Fruit fly (Drosophila melanogaster) whole organism, embryonic: ENCODE measurements around the gene CG18265.

ENCODE experiments used
- Abd-B ChIP-seq: fragments of 200-800 bp; sonication (Bioruptor generic); optimal IDR thresholded peaks from 2 replicates; lab custom pipeline; 2018; ENCODE audit warnings: missing biosample characterization, mild to moderate bottlenecking, missing genetic modification characterization, moderate library complexity
- Adf1 ChIP-seq: fragments of 200-800 bp; sonication (Bioruptor generic); IDR thresholded peaks from 2 replicates; pipeline ENCODE4 v1.3.6; 2022; ENCODE audit warnings: missing biosample characterization, missing genetic modification characterization
- BEAF-32 ChIP-seq: fragments of 200-800 bp; sonication (Bioruptor generic); optimal IDR thresholded peaks from 3 replicates; lab custom pipeline; 2017; ENCODE audit warnings: missing biosample characterization, missing genetic modification characterization, mild to moderate bottlenecking, moderate library complexity, missing genetic modification reagents
- Bgb ChIP-seq: fragments of 200-800 bp; sonication (Bioruptor generic); IDR thresholded peaks from 2 replicates; pipeline ENCODE4 v1.3.6; 2022; ENCODE audit warnings: missing biosample characterization, missing genetic modification characterization; ENCODE audit not compliant: partially characterized antibody
- CG10209 ChIP-seq: fragments of 200-800 bp; sonication (Bioruptor generic); optimal IDR thresholded peaks from 3 replicates; lab custom pipeline; 2017; ENCODE audit warnings: missing biosample characterization, mild to moderate bottlenecking, missing genetic modification characterization, missing genetic modification reagents
- CG10366 ChIP-seq: fragments of 200-800 bp; sonication (Bioruptor generic); IDR thresholded peaks from 2 replicates; pipeline ENCODE4 v1.3.6; 2022; ENCODE audit warnings: missing biosample characterization, missing genetic modification characterization
- CG13123 ChIP-seq: fragments of 200-800 bp; sonication (Bioruptor generic); optimal IDR thresholded peaks from 2 replicates; lab custom pipeline; 2016; ENCODE audit warnings: missing biosample characterization, missing genetic modification characterization
- CG14667 ChIP-seq: fragments of 200-800 bp; sonication (Bioruptor generic); IDR thresholded peaks from 2 replicates; pipeline ENCODE4 v1.3.6; 2022; ENCODE audit warnings: missing biosample characterization, missing genetic modification characterization
- CG15073 ChIP-seq: fragments of 200-800 bp; sonication (Bioruptor generic); optimal IDR thresholded peaks from 2 replicates; lab custom pipeline; 2016; ENCODE audit warnings: missing biosample characterization, missing genetic modification characterization
- CG15269 ChIP-seq: fragments of 200-800 bp; sonication (Bioruptor generic); optimal IDR thresholded peaks from 2 replicates; lab custom pipeline; 2018; ENCODE audit warnings: missing biosample characterization, mild to moderate bottlenecking, missing genetic modification characterization, moderate library complexity
- CG17385 ChIP-seq: fragments of 200-800 bp; sonication (Bioruptor generic); optimal IDR thresholded peaks from 3 replicates; lab custom pipeline; 2018; ENCODE audit warnings: missing biosample characterization, mild to moderate bottlenecking, missing genetic modification characterization
- CG17802 ChIP-seq: fragments of 200-800 bp; sonication (Bioruptor generic); optimal IDR thresholded peaks from 2 replicates; lab custom pipeline; 2018; ENCODE audit warnings: missing biosample characterization, mild to moderate bottlenecking, missing genetic modification characterization, moderate library complexity
- CG18011 ChIP-seq: fragments of 200-800 bp; sonication (Bioruptor generic); optimal IDR thresholded peaks from 2 replicates; lab custom pipeline; 2017; ENCODE audit warnings: missing biosample characterization, missing genetic modification characterization, mild to moderate bottlenecking, moderate library complexity, missing genotype
- CG18619 ChIP-seq: fragments of 200-800 bp; sonication (Bioruptor generic); optimal IDR thresholded peaks from 3 replicates; lab custom pipeline; 2017; ENCODE audit warnings: missing biosample characterization, mild to moderate bottlenecking, missing genetic modification characterization
- CG30431 ChIP-seq: fragments of 200-800 bp; sonication (Bioruptor generic); optimal IDR thresholded peaks from 2 replicates; lab custom pipeline; 2017; ENCODE audit warnings: missing biosample characterization, missing genetic modification characterization
- CG34224 ChIP-seq: fragments of 200-800 bp; sonication (Bioruptor generic); IDR thresholded peaks from 3 replicates; pipeline ENCODE4 v1.3.6; 2022; ENCODE audit warnings: missing biosample characterization, missing genetic modification characterization; ENCODE audit not compliant: partially characterized antibody
- CG3847 ChIP-seq: fragments of 200-800 bp; sonication (Bioruptor generic); IDR thresholded peaks from 2 replicates; pipeline ENCODE4 v1.3.6; 2022; ENCODE audit warnings: missing biosample characterization, missing genetic modification characterization
- CG4854 ChIP-seq: fragments of 200-800 bp; sonication (Bioruptor generic); optimal IDR thresholded peaks from 2 replicates; lab custom pipeline; 2016; ENCODE audit warnings: missing biosample characterization, missing genetic modification characterization, inconsistent platforms
- CG5180 ChIP-seq: fragments of 200-800 bp; sonication (Bioruptor generic); optimal IDR thresholded peaks from 3 replicates; lab custom pipeline; 2017; ENCODE audit warnings: missing biosample characterization, missing genetic modification characterization, mild to moderate bottlenecking, moderate library complexity, missing genetic modification reagents
- CG7357 ChIP-seq: fragments of 200-800 bp; sonication (Bioruptor generic); IDR thresholded peaks from 3 replicates; pipeline ENCODE4 v1.3.6; 2022; ENCODE audit warnings: missing biosample characterization, missing genetic modification characterization
- D19A ChIP-seq: fragments of 200-800 bp; optimal IDR thresholded peaks from 3 replicates; lab custom pipeline; 2019; ENCODE audit warnings: missing biosample characterization, mild to moderate bottlenecking, missing genetic modification characterization, moderate library complexity
- Hr51 ChIP-seq, 2 experiments: fragments of 200-800 bp; sonication (Bioruptor generic); optimal IDR thresholded peaks; 2 replicates in 1 of 2; 3 replicates in 1 of 2; lab custom pipeline; 2016 to 2018; ENCODE audit warnings: missing biosample characterization in 2 of 2, missing genetic modification characterization in 2 of 2, mild to moderate bottlenecking in 1 of 2, moderate library complexity in 1 of 2
- NFAT ChIP-seq: fragments of 200-800 bp; sonication (Bioruptor generic); IDR thresholded peaks from 2 replicates; pipeline ENCODE4 v1.3.6; 2022; ENCODE audit warnings: missing biosample characterization, missing genetic modification characterization
- Ptx1 ChIP-seq: fragments of 200-800 bp; sonication (Bioruptor generic); IDR thresholded peaks from 2 replicates; pipeline ENCODE4 v1.3.6; 2022; ENCODE audit warnings: missing biosample characterization, missing genetic modification characterization
- Sin3A ChIP-seq: fragments of >200 bp; optimal IDR thresholded peaks from 2 replicates; lab custom pipeline; 2018
- TFAM ChIP-seq: fragments of 200-800 bp; sonication (Bioruptor generic); optimal IDR thresholded peaks from 2 replicates; lab custom pipeline; 2017; ENCODE audit warnings: missing biosample characterization, missing genetic modification characterization, inconsistent platforms
- Taf1 ChIP-seq: fragments of 200-800 bp; sonication (Bioruptor generic); IDR thresholded peaks from 2 replicates; pipeline ENCODE4 v1.3.6; 2022; ENCODE audit warnings: missing biosample characterization, missing genetic modification characterization
- Xbp1 ChIP-seq: fragments of 200-800 bp; sonication (Bioruptor generic); optimal IDR thresholded peaks from 3 replicates; lab custom pipeline; 2016; ENCODE audit warnings: missing biosample characterization, mild to moderate bottlenecking, missing genetic modification characterization
- al ChIP-seq: fragments of 200-800 bp; sonication (Bioruptor generic); IDR thresholded peaks from 2 replicates; pipeline ENCODE4 v1.3.6; 2022; ENCODE audit warnings: missing biosample characterization, missing genetic modification characterization
- aop ChIP-seq: fragments of 200-800 bp; sonication (Bioruptor generic); IDR thresholded peaks from 2 replicates; pipeline ENCODE4 v1.3.6; 2022; ENCODE audit warnings: missing biosample characterization, missing genetic modification characterization
- ap ChIP-seq: fragments of 200-800 bp; sonication (Bioruptor generic); IDR thresholded peaks from 2 replicates; pipeline ENCODE4 v1.3.6; 2022; ENCODE audit warnings: missing biosample characterization, missing genetic modification characterization
- br ChIP-seq: fragments of >200 bp; optimal IDR thresholded peaks from 2 replicates; lab custom pipeline; 2017
- chn ChIP-seq: fragments of 200-800 bp; sonication (Bioruptor generic); optimal IDR thresholded peaks from 2 replicates; lab custom pipeline; 2016; ENCODE audit warnings: missing biosample characterization, missing genetic modification characterization
- crol ChIP-seq: fragments of 200-800 bp; sonication (Bioruptor generic); IDR thresholded peaks from 2 replicates; pipeline ENCODE4 v1.3.6; 2022; ENCODE audit warnings: missing biosample characterization, missing genetic modification characterization
- emc ChIP-seq: fragments of 200-800 bp; sonication (Bioruptor generic); optimal IDR thresholded peaks from 2 replicates; lab custom pipeline; 2016; ENCODE audit warnings: missing biosample characterization, missing genetic modification characterization
- en ChIP-seq: fragments of 200-800 bp; sonication (Bioruptor generic); optimal IDR thresholded peaks from 2 replicates; lab custom pipeline; 2016; ENCODE audit warnings: missing biosample characterization, missing genetic modification characterization
- fd3F ChIP-seq: fragments of 200-800 bp; sonication (Bioruptor generic); optimal IDR thresholded peaks from 2 replicates; lab custom pipeline; 2018; ENCODE audit warnings: missing biosample characterization, mild to moderate bottlenecking, missing genetic modification characterization, moderate library complexity
- gem ChIP-seq: fragments of 200-800 bp; sonication (Bioruptor generic); optimal IDR thresholded peaks from 2 replicates; lab custom pipeline; 2019; ENCODE audit warnings: missing biosample characterization, mild to moderate bottlenecking, missing genetic modification characterization, moderate library complexity
- gro ChIP-seq: fragments of 200-800 bp; sonication (Bioruptor generic); optimal IDR thresholded peaks from 2 replicates; lab custom pipeline; 2016; ENCODE audit warnings: missing biosample characterization, missing genetic modification characterization
- hb ChIP-seq: fragments of 200-800 bp; sonication (Bioruptor generic); IDR thresholded peaks from 3 replicates; pipeline ENCODE4 v1.3.6; 2022; ENCODE audit warnings: missing biosample characterization, missing genetic modification characterization; ENCODE audit not compliant: partially characterized antibody
- kay ChIP-seq: fragments of 200-800 bp; sonication (Bioruptor generic); optimal IDR thresholded peaks from 2 replicates; lab custom pipeline; 2016; ENCODE audit warnings: missing biosample characterization, missing genetic modification characterization
- luna ChIP-seq: fragments of 200-800 bp; sonication (Bioruptor generic); optimal IDR thresholded peaks from 2 replicates; lab custom pipeline; 2016; ENCODE audit warnings: missing biosample characterization, missing genetic modification characterization
- nerfin-2 ChIP-seq: fragments of 200-800 bp; sonication (Bioruptor generic); IDR thresholded peaks from 2 replicates; pipeline ENCODE4 v1.3.6; 2022; ENCODE audit warnings: missing biosample characterization, missing genetic modification characterization; ENCODE audit not compliant: partially characterized antibody
- p53 ChIP-seq: fragments of 200-800 bp; sonication (Bioruptor generic); optimal IDR thresholded peaks from 2 replicates; lab custom pipeline; 2016; ENCODE audit warnings: missing biosample characterization, missing genetic modification characterization
- pan ChIP-seq, 4 experiments: fragments of >200 bp in 3 of 4; fragments of 200-800 bp in 1 of 4; sonication (Bioruptor generic) in 1 of 4; optimal IDR thresholded peaks in 3 of 4; IDR thresholded peaks in 1 of 4; 2 replicates each; pipeline versions ENCODE4 v1.3.6 to Lab custom; 2017 to 2022; ENCODE audit warnings: missing biosample characterization in 2 of 4, missing genetic modification characterization in 2 of 4, mixed read lengths in 1 of 4
- pfk ChIP-seq: fragments of 200-800 bp; sonication (Bioruptor generic); optimal IDR thresholded peaks from 2 replicates; lab custom pipeline; 2018; ENCODE audit warnings: missing biosample characterization, mild to moderate bottlenecking, missing genetic modification characterization, moderate library complexity
- salm ChIP-seq: fragments of 200-800 bp; sonication (Bioruptor generic); optimal IDR thresholded peaks from 2 replicates; lab custom pipeline; 2018; ENCODE audit warnings: missing biosample characterization, mild to moderate bottlenecking, missing genetic modification characterization
- sima ChIP-seq: fragments of 200-800 bp; sonication (Bioruptor generic); optimal IDR thresholded peaks from 2 replicates; lab custom pipeline; 2016; ENCODE audit warnings: missing biosample characterization, missing genetic modification characterization
- sob ChIP-seq: fragments of 200-800 bp; sonication (Bioruptor generic); IDR thresholded peaks from 2 replicates; pipeline ENCODE4 v1.3.6; 2022; ENCODE audit warnings: missing biosample characterization, missing genetic modification characterization
- tio ChIP-seq: fragments of 200-800 bp; sonication (Bioruptor generic); optimal IDR thresholded peaks from 2 replicates; lab custom pipeline; 2017; ENCODE audit warnings: missing biosample characterization, missing genetic modification characterization, inconsistent platforms
- trh ChIP-seq: fragments of 200-800 bp; sonication (Bioruptor generic); optimal IDR thresholded peaks from 2 replicates; lab custom pipeline; 2016; ENCODE audit warnings: missing biosample characterization, missing genetic modification characterization
- zen2 ChIP-seq: fragments of 200-800 bp; sonication (Bioruptor generic); IDR thresholded peaks from 3 replicates; pipeline ENCODE4 v1.3.6; 2022; ENCODE audit warnings: missing biosample characterization, missing genetic modification characterization; ENCODE audit not compliant: partially characterized antibody

The CG18265 gene

DNA sequence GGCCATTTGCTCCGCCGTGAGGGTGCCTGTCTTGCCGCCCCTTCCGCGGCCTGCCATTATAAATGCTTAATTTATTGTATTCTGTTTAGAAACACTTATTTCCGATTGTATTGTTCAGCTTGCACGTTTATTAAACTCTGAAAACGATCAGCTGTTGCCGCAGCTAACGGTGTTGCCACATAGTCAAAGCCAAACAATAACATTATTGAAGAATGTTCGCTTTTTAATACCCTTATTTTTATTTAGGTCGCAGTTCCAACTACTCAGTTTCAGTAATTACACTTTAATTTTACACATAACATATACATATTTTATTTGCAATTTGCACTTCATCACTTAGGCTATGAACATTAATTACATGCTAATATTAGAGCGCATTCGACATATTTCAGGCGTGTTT, 12.2 kb upstream of the CG18265 start, which contains the start of gene Polr3G (continued):
- no peak for TF ChIP-seq chn
- TF ChIP-seq sima (GFP tag; lab: Kevin White, UChicago), result no peak
- no peak for TF ChIP-seq p53 (GFP tag; lab: Kevin White, UChicago)
- TF ChIP-seq aop (GFP tag; lab: Robert Waterston, UW), result no peak
- no peak for TF ChIP-seq gro (GFP tag; lab: Kevin White, UChicago)
- TF ChIP-seq BEAF-32, result peak; percentile 11
- no peak for TF ChIP-seq Abd-B (GFP tag; lab: Kevin White, UChicago)
- TF ChIP-seq sob (GFP tag; lab: Robert Waterston, UW), result no peak
- no peak for TF ChIP-seq kay
- TF ChIP-seq zen2, result no peak
- no peak for TF ChIP-seq CG10209 (GFP tag; lab: Kevin White, UChicago)
- no peak for TF ChIP-seq CG5180 (GFP tag; lab: Kevin White, UChicago)
- no peak for TF ChIP-seq Sin3A (lab: Kevin White, UChicago)
- TF ChIP-seq Xbp1 (GFP tag; lab: Kevin White, UChicago), result peak; percentile 37
- no peak for TF ChIP-seq luna (GFP tag; lab: Kevin White, UChicago)
- peak; percentile 99 for TF ChIP-seq D19A
- no peak for TF ChIP-seq CG15269 (tag; lab: Kevin White, UChicago)
- TF ChIP-seq salm (tag; lab: Kevin White, UChicago), result no peak
- TF ChIP-seq Hr51 (GFP tag; optimal IDR thresholded peaks at IDR 0.05; lab: Kevin White, UChicago), result peak in 1 of 2 experiments; percentile 19
- TF ChIP-seq trh, result no peak
- TF ChIP-seq br (lab: Kevin White, UChicago), result no peak
- peak; percentile 6 for TF ChIP-seq CG4854 (GFP tag; lab: Kevin White, UChicago)
- TF ChIP-seq CG30431 (GFP tag; lab: Kevin White, UChicago), result no peak
- TF ChIP-seq ap (GFP tag; lab: Robert Waterston, UW), result no peak
- TF ChIP-seq Ptx1 (GFP tag; lab: Robert Waterston, UW), result no peak
- TF ChIP-seq CG3847 (GFP tag; lab: Robert Waterston, UW), result no peak
- no peak for TF ChIP-seq CG18619
- TF ChIP-seq TFAM, result no peak
- no peak for TF ChIP-seq tio (GFP tag; lab: Kevin White, UChicago)
- TF ChIP-seq CG34224 (GFP tag; lab: Robert Waterston, UW), result no peak
- TF ChIP-seq fd3F (GFP tag; lab: Kevin White, UChicago), result no peak
- TF ChIP-seq CG17385, result peak; percentile 25
- no peak for TF ChIP-seq CG18011 (GFP tag; lab: Kevin White, UChicago)
- TF ChIP-seq CG14667 (GFP tag; lab: Robert Waterston, UW), result no peak
- no peak for TF ChIP-seq nerfin-2 (GFP tag; lab: Robert Waterston, UW)
- TF ChIP-seq emc, result no peak
- TF ChIP-seq al (GFP tag; lab: Robert Waterston, UW), result no peak
- no peak for TF ChIP-seq en
- no peak for TF ChIP-seq CG7357 (GFP tag; lab: Robert Waterston, UW)
- peak; percentile 26 for TF ChIP-seq gem
- no peak for TF ChIP-seq CG13123
- no peak for TF ChIP-seq CG17802 (tag; lab: Kevin White, UChicago)
- TF ChIP-seq crol (GFP tag; lab: Robert Waterston, UW), result no peak
- no peak; the same call in 1 of the 2 replicates for TF ChIP-seq Adf1 (GFP tag; lab: Robert Waterston, UW)
- TF ChIP-seq hb (GFP tag; lab: Robert Waterston, UW), result no peak
- TF ChIP-seq pan (optimal IDR thresholded peaks at IDR 0.05; lab: Kevin White, UChicago), result no peak
- no peak for TF ChIP-seq pan (GFP tag; optimal IDR thresholded peaks at IDR 0.05 in 1 of 2, IDR thresholded peaks at IDR 0.05 in 1 of 2)
- TF ChIP-seq CG10366, result no peak
- TF ChIP-seq CG15073, result no peak
- TF ChIP-seq Bgb (GFP tag; lab: Robert Waterston, UW), result no peak
- no peak for TF ChIP-seq Taf1
- no peak for TF ChIP-seq pfk
- TF ChIP-seq NFAT (GFP tag; lab: Robert Waterston, UW), result no peak
